Worm (Caenorhabditis elegans) whole organism, mixed stage, embryonic: ENCODE results near the gene str-217.

Experiments
- M03D4.4 ChIP-seq: sonication (generic microtip); optimal IDR thresholded peaks from 2 replicates; lab custom pipeline; 2017; ENCODE audit warnings: mild to moderate bottlenecking, missing genetic modification characterization, missing compliant biosample characterization
- blmp-1 ChIP-seq: fragments of 150-350 bp; optimal IDR thresholded peaks from 2 replicates; lab custom pipeline; 2014; ENCODE audit warnings: missing biosample characterization, missing genetic modification characterization
- ceh-39 ChIP-seq: fragments of 150-350 bp; optimal IDR thresholded peaks from 2 replicates; lab custom pipeline; 2014; ENCODE audit warnings: missing biosample characterization, missing genetic modification characterization
- ceh-43 ChIP-seq: fragments of 200-800 bp; sonication (Bioruptor generic); optimal IDR thresholded peaks from 2 replicates; lab custom pipeline; 2018; ENCODE audit warnings: mild to moderate bottlenecking, missing genetic modification characterization, moderate library complexity, missing compliant biosample characterization
- ceh-83 ChIP-seq: fragments of 200-800 bp; sonication (Bioruptor generic); optimal IDR thresholded peaks from 2 replicates; lab custom pipeline; 2018; ENCODE audit warnings: mild to moderate bottlenecking, missing genetic modification characterization, missing compliant biosample characterization
- ces-1 ChIP-seq: fragments of 150-350 bp; optimal IDR thresholded peaks from 2 replicates; lab custom pipeline; 2014; ENCODE audit warnings: missing biosample characterization, missing genetic modification reagents, missing genetic modification characterization
- cnd-1 ChIP-seq: fragments of 200-800 bp; sonication (Bioruptor generic); optimal IDR thresholded peaks from 2 replicates; lab custom pipeline; 2018; ENCODE audit warnings: mild to moderate bottlenecking, missing genetic modification characterization, missing compliant biosample characterization
- drap-1 ChIP-seq: fragments of 200-800 bp; sonication (Bioruptor generic); optimal IDR thresholded peaks from 3 replicates; lab custom pipeline; 2018; ENCODE audit warnings: mild to moderate bottlenecking, missing genetic modification characterization, missing compliant biosample characterization
- elt-1 ChIP-seq: sonication (generic microtip); optimal IDR thresholded peaks from 2 replicates; lab custom pipeline; 2017; ENCODE audit warnings: missing genetic modification characterization, mild to moderate bottlenecking, missing compliant biosample characterization, antibody characterized with exemption, moderate library complexity, borderline replicate concordance; ENCODE audit not compliant: insufficient read depth
- elt-3 ChIP-seq: fragments of 150-350 bp; optimal IDR thresholded peaks from 2 replicates; lab custom pipeline; 2014; ENCODE audit warnings: missing biosample characterization, missing genetic modification characterization
- flh-1 ChIP-seq: fragments of 200-800 bp; sonication (Bioruptor generic); optimal IDR thresholded peaks from 2 replicates; lab custom pipeline; 2018; ENCODE audit warnings: mild to moderate bottlenecking, missing genetic modification characterization, moderate library complexity, missing compliant biosample characterization
- ham-2 ChIP-seq: fragments of 200-800 bp; sonication (Bioruptor generic); optimal IDR thresholded peaks from 2 replicates; lab custom pipeline; 2018; ENCODE audit warnings: mild to moderate bottlenecking, missing genetic modification characterization, missing compliant biosample characterization
- hlh-1 ChIP-seq: fragments of 150-350 bp; optimal IDR thresholded peaks from 2 replicates; lab custom pipeline; 2014; ENCODE audit warnings: missing biosample characterization, missing genetic modification reagents, missing genetic modification characterization
- lin-13 ChIP-seq: fragments of 150-350 bp; optimal IDR thresholded peaks from 2 replicates; lab custom pipeline; 2014; ENCODE audit warnings: missing biosample characterization, missing genetic modification characterization
- lin-32 ChIP-seq: fragments of 200-800 bp; sonication (Bioruptor generic); optimal IDR thresholded peaks from 2 replicates; lab custom pipeline; 2018; ENCODE audit warnings: mild to moderate bottlenecking, missing genetic modification characterization, missing compliant biosample characterization
- lsy-2 ChIP-seq: fragments of 150-350 bp; optimal IDR thresholded peaks from 2 replicates; lab custom pipeline; 2014; ENCODE audit warnings: missing biosample characterization, missing genetic modification characterization
- mab-5 ChIP-seq: fragments of 150-350 bp; optimal IDR thresholded peaks from 2 replicates; lab custom pipeline; 2014; ENCODE audit warnings: missing biosample characterization, missing genetic modification characterization
- mep-1 ChIP-seq: fragments of 150-350 bp; optimal IDR thresholded peaks from 2 replicates; lab custom pipeline; 2017; ENCODE audit warnings: missing biosample characterization, missing genetic modification reagents, missing genetic modification characterization, inconsistent platforms
- mls-2 ChIP-seq: sonication (generic microtip); optimal IDR thresholded peaks from 2 replicates; lab custom pipeline; 2016; ENCODE audit warnings: mild to moderate bottlenecking, missing genetic modification characterization, moderate library complexity, missing compliant biosample characterization
- nhr-12 ChIP-seq: fragments of 150-350 bp; optimal IDR thresholded peaks from 2 replicates; lab custom pipeline; 2014; ENCODE audit warnings: missing biosample characterization, missing genetic modification characterization
- nhr-237 ChIP-seq: fragments of 150-350 bp; optimal IDR thresholded peaks from 2 replicates; lab custom pipeline; 2014; ENCODE audit warnings: missing biosample characterization, missing genetic modification characterization
- nhr-28 ChIP-seq: fragments of 150-350 bp; optimal IDR thresholded peaks from 2 replicates; lab custom pipeline; 2014; ENCODE audit warnings: missing biosample characterization, missing genetic modification characterization
- nhr-76 ChIP-seq: sonication (generic microtip); optimal IDR thresholded peaks from 2 replicates; lab custom pipeline; 2017; ENCODE audit warnings: missing biosample characterization, missing genetic modification characterization
- pha-4 ChIP-seq: fragments of 150-350 bp; optimal IDR thresholded peaks from 2 replicates; lab custom pipeline; 2018; ENCODE audit warnings: missing biosample characterization, missing genetic modification reagents, missing genetic modification characterization
- sem-2 ChIP-seq: fragments of 200-800 bp; sonication (Bioruptor generic); optimal IDR thresholded peaks from 2 replicates; lab custom pipeline; 2018; ENCODE audit warnings: mild to moderate bottlenecking, missing genetic modification characterization, missing compliant biosample characterization
- snpc-4 ChIP-seq: fragments of 150-350 bp; optimal IDR thresholded peaks from 2 replicates; lab custom pipeline; 2014; ENCODE audit warnings: missing biosample characterization, missing genetic modification characterization
- sptf-1 ChIP-seq: sonication (generic microtip); optimal IDR thresholded peaks from 2 replicates; lab custom pipeline; 2017; ENCODE audit warnings: mild to moderate bottlenecking, missing genetic modification characterization, moderate library complexity, missing compliant biosample characterization
- tbx-8 ChIP-seq: fragments of 200-800 bp; sonication (Bioruptor generic); optimal IDR thresholded peaks from 2 replicates; lab custom pipeline; 2018; ENCODE audit warnings: mild to moderate bottlenecking, missing genetic modification characterization, moderate library complexity, missing compliant biosample characterization
- unc-120 ChIP-seq: sonication (generic microtip); optimal IDR thresholded peaks from 2 replicates; lab custom pipeline; 2017; ENCODE audit warnings: missing genetic modification characterization, missing compliant biosample characterization; ENCODE audit not compliant: poor library complexity, severe bottlenecking
- unc-39 ChIP-seq: fragments of 150-350 bp; optimal IDR thresholded peaks from 2 replicates; lab custom pipeline; 2014; ENCODE audit warnings: missing biosample characterization, missing genetic modification characterization
- unc-62 ChIP-seq: fragments of 150-350 bp; optimal IDR thresholded peaks from 2 replicates; lab custom pipeline; 2014; ENCODE audit warnings: missing biosample characterization, missing genetic modification reagents, missing genetic modification characterization
- zip-8 ChIP-seq: fragments of 150-350 bp; optimal IDR thresholded peaks from 2 replicates; lab custom pipeline; 2014; ENCODE audit warnings: missing biosample characterization, missing genetic modification characterization
- ztf-11 ChIP-seq: fragments of 150-350 bp; optimal IDR thresholded peaks from 2 replicates; lab custom pipeline; 2014; ENCODE audit warnings: missing biosample characterization, missing genetic modification characterization

str-217 gene

ce11 chrV:16980368-16980767 lies 19.7 kb downstream of the str-217 start, which contains the start of gene srz-54:
Gene srz-54 (plus strand): TSS chrV:16980668.
- TF ChIP-seq lin-13 (tag; lab: Kevin White, UChicago) (no peak), tbx-8 (no peak), mep-1 (tag; lab: Kevin White, UChicago) (no peak), zip-8 (tag; lab: Kevin White, UChicago) (no peak), lsy-2 (tag; lab: Kevin White, UChicago) (no peak), cnd-1 (no peak), M03D4.4 (tag; lab: Kevin White, UChicago) (no peak), elt-1 (no peak), sem-2 (GFP tag; lab: Kevin White, UChicago) (no peak), mab-5 (no peak), ztf-11 (tag; lab: Kevin White, UChicago) (no peak)

ce11 chrV:16974919-16975318 lies 25.2 kb downstream of the str-217 start, which contains the start of gene srx-54:
Gene srx-54 (plus strand): TSS chrV:16975219.
- no peak for TF ChIP-seq sem-2 (GFP tag; lab: Kevin White, UChicago)
- no peak for TF ChIP-seq ceh-43 (GFP tag; lab: Kevin White, UChicago)
- TF ChIP-seq ceh-83 (GFP tag; lab: Kevin White, UChicago): no peak
- TF ChIP-seq lin-32 (GFP tag; lab: Kevin White, UChicago): no peak
- TF ChIP-seq ceh-39 (tag; lab: Kevin White, UChicago): no peak
- no peak for TF ChIP-seq mep-1 (tag; lab: Kevin White, UChicago)
- TF ChIP-seq unc-39 (tag; lab: Kevin White, UChicago): no peak
- TF ChIP-seq elt-1: no peak
- no peak for TF ChIP-seq mab-5
- no peak for TF ChIP-seq blmp-1 (tag; lab: Kevin White, UChicago)
- TF ChIP-seq tbx-8: no peak
- no peak for TF ChIP-seq hlh-1 (tag; lab: Kevin White, UChicago)
- no peak for TF ChIP-seq unc-62 (GFP tag; lab: Kevin White, UChicago)
- TF ChIP-seq drap-1 (GFP tag; lab: Kevin White, UChicago): no peak
- no peak for TF ChIP-seq sptf-1
- TF ChIP-seq zip-8 (tag; lab: Kevin White, UChicago): no peak

ce11 chrV:16973338-16973737 lies 26.8 kb downstream of the str-217 start:
- no peak for TF ChIP-seq unc-62 (GFP tag; lab: Kevin White, UChicago)
- TF ChIP-seq blmp-1 (tag; lab: Kevin White, UChicago): no peak
- no peak for TF ChIP-seq cnd-1
- TF ChIP-seq nhr-76 (tag; lab: Kevin White, UChicago): no peak
- no peak for TF ChIP-seq M03D4.4 (tag; lab: Kevin White, UChicago)
- no peak for TF ChIP-seq unc-120
- no peak for TF ChIP-seq elt-3
- no peak for TF ChIP-seq ceh-43 (GFP tag; lab: Kevin White, UChicago)
- TF ChIP-seq flh-1 (GFP tag; lab: Kevin White, UChicago): no peak
- TF ChIP-seq nhr-12 (tag; lab: Kevin White, UChicago): no peak
- TF ChIP-seq lsy-2 (tag; lab: Kevin White, UChicago): no peak
- no peak for TF ChIP-seq ces-1 (GFP tag; lab: Kevin White, UChicago)
- TF ChIP-seq pha-4 (tag; lab: Kevin White, UChicago): no peak
- TF ChIP-seq mab-5: no peak
- TF ChIP-seq nhr-28: no peak
- TF ChIP-seq mep-1 (tag; lab: Kevin White, UChicago): no peak
- TF ChIP-seq tbx-8: no peak

- no peak for TF ChIP-seq mls-2
- no peak for TF ChIP-seq lin-13 (tag; lab: Kevin White, UChicago)
- TF ChIP-seq ham-2: no peak
- TF ChIP-seq snpc-4 (tag; lab: Kevin White, UChicago): no peak
- no peak for TF ChIP-seq ces-1 (GFP tag; lab: Kevin White, UChicago)
- no peak for TF ChIP-seq unc-62 (GFP tag; lab: Kevin White, UChicago)
- no peak for TF ChIP-seq ceh-43 (GFP tag; lab: Kevin White, UChicago)
- no peak for TF ChIP-seq nhr-237 (tag; lab: Kevin White, UChicago)
- TF ChIP-seq elt-1: no peak
- no peak for TF ChIP-seq blmp-1 (tag; lab: Kevin White, UChicago)
- TF ChIP-seq unc-120: no peak
- TF ChIP-seq elt-3: no peak
- TF ChIP-seq tbx-8: no peak
- TF ChIP-seq cnd-1: no peak
Observed at ce11 chrV:16972134-16972533, 28.0 kb downstream of the str-217 start, which contains the start of gene srh-119. Gene srh-119 (plus strand): TSS chrV:16972434.
